Worm (Caenorhabditis elegans) whole organism, midembryonic: Measurements from ENCODE around the gene ZK1010.10.

Experiments
- T22C8.4 ChIP-seq: fragments of 200-800 bp; sonication (Bioruptor generic); IDR thresholded peaks from 2 replicates; pipeline ENCODE4 v1.3.6; 2022; ENCODE audit warnings: missing genetic modification characterization, missing compliant biosample characterization
- cog-1 ChIP-seq: sonication (generic microtip); optimal IDR thresholded peaks from 2 replicates; lab custom pipeline; 2016; ENCODE audit warnings: missing genetic modification characterization, missing compliant biosample characterization
- flt-1 ChIP-seq: fragments of 200-800 bp; sonication (Bioruptor generic); IDR thresholded peaks from 2 replicates; pipeline ENCODE4 v1.3.6; 2022; ENCODE audit warnings: missing genetic modification characterization, missing compliant biosample characterization
- klf-2 ChIP-seq: fragments of 200-800 bp; sonication (Bioruptor generic); conservative IDR thresholded peaks from 2 replicates; pipeline ENCODE4 v1.3.6; 2022; ENCODE audit warnings: missing genetic modification reagents, missing genetic modification characterization, missing compliant biosample characterization
- med-1 ChIP-seq: sonication (generic microtip); optimal IDR thresholded peaks from 2 replicates; lab custom pipeline; 2017; ENCODE audit warnings: missing genetic modification characterization, mild to moderate bottlenecking, missing compliant biosample characterization, antibody characterized with exemption, missing genetic modification reagents; ENCODE audit not compliant: insufficient read depth
- ztf-23 ChIP-seq: fragments of 200-800 bp; sonication (Bioruptor generic); IDR thresholded peaks from 2 replicates; pipeline ENCODE4 v1.3.6; 2022; ENCODE audit warnings: missing genetic modification reagents, missing genetic modification characterization, missing compliant biosample characterization
- ztf-29 ChIP-seq: fragments of 200-800 bp; sonication (Bioruptor generic); IDR thresholded peaks from 2 replicates; pipeline ENCODE4 v1.3.6; 2022; ENCODE audit warnings: missing genetic modification reagents, missing genetic modification characterization, missing compliant biosample characterization

DNA sequence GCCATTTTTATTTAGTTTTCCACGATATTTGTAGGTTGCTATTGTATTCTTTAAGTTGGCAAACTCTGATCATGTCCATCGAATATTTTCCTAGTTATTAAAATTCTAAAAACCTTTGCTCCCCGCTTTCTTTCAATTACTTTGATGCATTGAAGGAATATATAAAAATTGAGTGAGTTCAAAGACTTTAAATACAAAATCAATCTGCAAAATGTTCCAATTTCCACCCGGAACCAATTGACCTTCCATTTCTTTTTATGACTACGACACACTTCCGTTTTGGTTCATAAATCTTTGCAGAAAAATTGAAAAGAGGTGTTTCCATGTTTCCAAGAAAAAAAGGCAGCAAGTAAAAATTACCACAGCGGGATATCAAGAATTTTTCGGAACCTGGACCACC, 37.6 kb downstream of the ZK1010.10 start, which contains the start of gene F54F12.2:
- TF ChIP-seq flt-1 = no peak
- no peak for TF ChIP-seq ztf-23 (GFP tag; lab: Robert Waterston, UW)
- no peak for TF ChIP-seq med-1 (GFP tag; lab: Kevin White, UChicago)
- no peak for TF ChIP-seq T22C8.4 (GFP tag; lab: Robert Waterston, UW)
- no peak for TF ChIP-seq ztf-29 (GFP tag; lab: Robert Waterston, UW)
- TF ChIP-seq cog-1 (tag; lab: Kevin White, UChicago) = no peak
- no peak for TF ChIP-seq klf-2 (GFP tag; lab: Robert Waterston, UW)
